Fruit fly (Drosophila melanogaster) ovary, adult (tissue): ENCODE data around the gene CG13039.

Experiments
- CG17801 ChIP-seq: fragments of 200-800 bp; optimal IDR thresholded peaks from 2 replicates; lab custom pipeline; 2019; ENCODE audit warnings: missing biosample characterization, mild to moderate bottlenecking, missing genetic modification characterization, moderate library complexity; ENCODE audit not compliant: partially characterized antibody

CG13039 gene

dm6 chr3L:16323372-16323771 lies 3.2 kb downstream of the CG13039 start, which contains the start of gene CG13059:
Gene CG13059 (plus strand): TSS chr3L:16323672.
- no peak for TF ChIP-seq CG17801 (GFP tag; lab: Kevin White, UChicago)

- no peak for TF ChIP-seq CG17801 (GFP tag; lab: Kevin White, UChicago)
These were observed 5.4 kb downstream of the CG13039 start, which contains the start of gene CG42718 for dm6 chr3L:16321172-16321571. Gene CG42718 (minus strand): TSS chr3L:16321272.

- no peak for TF ChIP-seq CG17801 (GFP tag; lab: Kevin White, UChicago)
These were observed 7.1 kb downstream of the CG13039 start, which contains the start of the genes CG13041 and CG13060 for dm6 chr3L:16319399-16319906. Gene CG13041 (minus strand): TSS chr3L:16319526. Gene CG13060 (plus strand): TSS chr3L:16319856.

dm6 chr3L:16317724-16318123 lies 8.8 kb downstream of the CG13039 start, which contains the start of gene Nplp3:
Gene Nplp3 (plus strand): TSS chr3L:16318024.
- no peak for TF ChIP-seq CG17801 (GFP tag; lab: Kevin White, UChicago)

dm6 chr3L:16313985-16314384 lies 12.6 kb downstream of the CG13039 start, which contains the start of gene CG13062:
Gene CG13062 (plus strand): TSS chr3L:16314285.
- no peak for TF ChIP-seq CG17801 (GFP tag; lab: Kevin White, UChicago)

- TF ChIP-seq CG17801 (GFP tag; lab: Kevin White, UChicago): no peak
These were observed 16.6 kb downstream of the CG13039 start for dm6 chr3L:16309972-16310371.

dm6 chr3L:16308380-16308779 lies 18.2 kb downstream of the CG13039 start, which contains the start of gene CG13042:
Gene CG13042 (minus strand): TSS chr3L:16308480.
- no peak for TF ChIP-seq CG17801 (GFP tag; lab: Kevin White, UChicago)

- no peak for TF ChIP-seq CG17801 (GFP tag; lab: Kevin White, UChicago)
These were observed 20.5 kb downstream of the CG13039 start, which contains the start of the genes CG13043 and CG13063 for dm6 chr3L:16305820-16306650. Gene CG13043 (minus strand): TSS chr3L:16305870. Gene CG13063 (plus strand): TSS chr3L:16306600.

- TF ChIP-seq CG17801 (GFP tag; lab: Kevin White, UChicago): no peak
These were observed 22.6 kb downstream of the CG13039 start, which contains the start of gene CG43249 for dm6 chr3L:16303982-16304381. Gene CG43249 (plus strand): TSS chr3L:16304282.

- TF ChIP-seq CG17801 (GFP tag; lab: Kevin White, UChicago): no peak
These were observed 23.5 kb downstream of the CG13039 start, which contains the start of gene CG13044 for dm6 chr3L:16303078-16303477. Gene CG13044 (minus strand): TSS chr3L:16303178.

- TF ChIP-seq CG17801 (GFP tag; lab: Kevin White, UChicago): no peak
These were observed 25.4 kb downstream of the CG13039 start, which contains the start of gene CG4982 for dm6 chr3L:16301153-16301552. Gene CG4982 (plus strand): TSS chr3L:16301453.

- no peak for TF ChIP-seq CG17801 (GFP tag; lab: Kevin White, UChicago)
These were observed 31.1 kb downstream of the CG13039 start, which contains the start of gene CG4962 for dm6 chr3L:16295447-16295846. Gene CG4962 (minus strand): TSS chr3L:16295547.

- no peak for TF ChIP-seq CG17801 (GFP tag; lab: Kevin White, UChicago)
These were observed 34.9 kb downstream of the CG13039 start for dm6 chr3L:16291678-16292077.

- no peak for TF ChIP-seq CG17801 (GFP tag; lab: Kevin White, UChicago)
These were observed 35.7 kb downstream of the CG13039 start, which contains the start of gene CG13045 for dm6 chr3L:16290850-16291249. Gene CG13045 (minus strand): TSS chr3L:16290950.

dm6 chr3L:16289067-16289466 lies 37.5 kb downstream of the CG13039 start:
- no peak for TF ChIP-seq CG17801 (GFP tag; lab: Kevin White, UChicago)
